Worm (Caenorhabditis elegans) whole organism, late embryonic: ENCODE results near the gene C27A2.7.

Experiments used
- C08G9.2 ChIP-seq: sonication (generic microtip); optimal IDR thresholded peaks from 2 replicates; lab custom pipeline; 2016; ENCODE audit warnings: mild to moderate bottlenecking, missing genetic modification characterization, moderate library complexity, missing compliant biosample characterization
- F13H6.1 ChIP-seq: sonication (generic microtip); optimal IDR thresholded peaks from 2 replicates; lab custom pipeline; 2016; ENCODE audit warnings: missing genetic modification characterization, missing compliant biosample characterization
- K02D7.2 ChIP-seq: sonication (generic microtip); optimal IDR thresholded peaks from 2 replicates; lab custom pipeline; 2017; ENCODE audit warnings: mild to moderate bottlenecking, missing genetic modification characterization, missing compliant biosample characterization
- ahr-1 ChIP-seq: sonication (generic microtip); optimal IDR thresholded peaks from 2 replicates; lab custom pipeline; 2016; ENCODE audit warnings: missing genetic modification characterization, missing compliant biosample characterization
- ceh-14 ChIP-seq: sonication (generic microtip); optimal IDR thresholded peaks from 2 replicates; lab custom pipeline; 2016; ENCODE audit warnings: missing genotype, missing genetic modification characterization, missing compliant biosample characterization
- ceh-19 ChIP-seq: fragments of 200-800 bp; sonication (Bioruptor generic); optimal IDR thresholded peaks from 2 replicates; lab custom pipeline; 2018; ENCODE audit warnings: mild to moderate bottlenecking, missing genetic modification characterization, missing compliant biosample characterization
- ceh-2 ChIP-seq: sonication (generic microtip); optimal IDR thresholded peaks from 2 replicates; lab custom pipeline; 2016; ENCODE audit warnings: missing genotype, missing genetic modification characterization, missing compliant biosample characterization
- ceh-22 ChIP-seq: sonication (generic microtip); optimal IDR thresholded peaks from 2 replicates; lab custom pipeline; 2017; ENCODE audit warnings: missing biosample characterization, missing genetic modification characterization
- ceh-24 ChIP-seq: sonication (generic microtip); optimal IDR thresholded peaks from 2 replicates; lab custom pipeline; 2016; ENCODE audit warnings: mild to moderate bottlenecking, missing genetic modification characterization, missing compliant biosample characterization
- ceh-30 ChIP-seq: fragments of 150-350 bp; optimal IDR thresholded peaks from 2 replicates; lab custom pipeline; 2014; ENCODE audit warnings: missing biosample characterization, missing genetic modification characterization
- ceh-31 ChIP-seq: sonication (generic microtip); optimal IDR thresholded peaks from 2 replicates; lab custom pipeline; 2016; ENCODE audit warnings: missing genetic modification characterization, missing compliant biosample characterization
- ceh-34 ChIP-seq: sonication (generic microtip); optimal IDR thresholded peaks from 2 replicates; lab custom pipeline; 2016; ENCODE audit warnings: mild to moderate bottlenecking, missing genetic modification characterization, missing compliant biosample characterization
- ceh-48 ChIP-seq: sonication (generic microtip); optimal IDR thresholded peaks from 2 replicates; lab custom pipeline; 2016; ENCODE audit warnings: missing genetic modification characterization, inconsistent platforms, missing compliant biosample characterization
- ceh-6 ChIP-seq: fragments of 200-800 bp; sonication (Bioruptor generic); optimal IDR thresholded peaks from 2 replicates; lab custom pipeline; 2018; ENCODE audit warnings: mild to moderate bottlenecking, missing genetic modification characterization, missing compliant biosample characterization
- dve-1 ChIP-seq: sonication (generic microtip); optimal IDR thresholded peaks from 2 replicates; lab custom pipeline; 2017; ENCODE audit warnings: antibody characterized with exemption, mild to moderate bottlenecking, missing genetic modification characterization, missing compliant biosample characterization
- elt-2 ChIP-seq: sonication (generic microtip); optimal IDR thresholded peaks from 2 replicates; lab custom pipeline; 2016; ENCODE audit warnings: missing genetic modification reagents, missing genetic modification characterization, missing compliant biosample characterization
- ets-4 ChIP-seq: sonication (generic microtip); optimal IDR thresholded peaks from 2 replicates; lab custom pipeline; 2016; ENCODE audit warnings: missing genetic modification characterization, missing compliant biosample characterization
- eyg-1 ChIP-seq: sonication (generic microtip); optimal IDR thresholded peaks from 2 replicates; lab custom pipeline; 2016; ENCODE audit warnings: missing genotype, missing genetic modification characterization, missing compliant biosample characterization
- fax-1 ChIP-seq: sonication (generic microtip); optimal IDR thresholded peaks from 2 replicates; lab custom pipeline; 2016; ENCODE audit warnings: missing genotype, missing genetic modification characterization, missing compliant biosample characterization
- fkh-10 ChIP-seq: fragments of 150-350 bp; optimal IDR thresholded peaks from 2 replicates; lab custom pipeline; 2014; ENCODE audit warnings: missing biosample characterization, missing genetic modification reagents, missing genetic modification characterization
- hlh-13 ChIP-seq: fragments of 200-800 bp; sonication (Bioruptor generic); optimal IDR thresholded peaks from 2 replicates; lab custom pipeline; 2018; ENCODE audit warnings: mild to moderate bottlenecking, missing genetic modification characterization, missing compliant biosample characterization
- hlh-15 ChIP-seq: sonication (generic microtip); optimal IDR thresholded peaks from 2 replicates; lab custom pipeline; 2016; ENCODE audit warnings: missing genetic modification characterization, missing compliant biosample characterization
- hlh-6 ChIP-seq: sonication (generic microtip); optimal IDR thresholded peaks from 2 replicates; lab custom pipeline; 2016; ENCODE audit warnings: missing genotype, missing genetic modification characterization, missing compliant biosample characterization
- hlh-8 ChIP-seq: sonication (generic microtip); optimal IDR thresholded peaks from 2 replicates; lab custom pipeline; 2016; ENCODE audit warnings: missing genotype, missing genetic modification characterization, missing compliant biosample characterization
- lim-6 ChIP-seq: sonication (generic microtip); optimal IDR thresholded peaks from 2 replicates; lab custom pipeline; 2016; ENCODE audit warnings: missing genetic modification characterization, missing compliant biosample characterization
- lin-11 ChIP-seq: fragments of 200-800 bp; sonication (Bioruptor generic); optimal IDR thresholded peaks from 2 replicates; lab custom pipeline; 2018; ENCODE audit warnings: mild to moderate bottlenecking, missing genetic modification characterization, missing compliant biosample characterization
- madf-2 ChIP-seq: sonication (generic microtip); optimal IDR thresholded peaks from 2 replicates; lab custom pipeline; 2017; ENCODE audit warnings: missing genetic modification characterization, missing compliant biosample characterization
- nfya-1 ChIP-seq: sonication (generic microtip); optimal IDR thresholded peaks from 2 replicates; lab custom pipeline; 2017; ENCODE audit warnings: missing genetic modification characterization, mild to moderate bottlenecking, missing compliant biosample characterization, antibody characterized with exemption, moderate library complexity
- nhr-11 ChIP-seq: fragments of 150-350 bp; optimal IDR thresholded peaks from 2 replicates; lab custom pipeline; 2014; ENCODE audit warnings: missing biosample characterization, missing genetic modification characterization
- odd-2 ChIP-seq: sonication (generic microtip); optimal IDR thresholded peaks from 2 replicates; lab custom pipeline; 2017; ENCODE audit warnings: antibody characterized with exemption, mild to moderate bottlenecking, missing genetic modification characterization, missing compliant biosample characterization
- pag-3 ChIP-seq: sonication (generic microtip); optimal IDR thresholded peaks from 2 replicates; lab custom pipeline; 2016; ENCODE audit warnings: missing compliant biosample characterization, missing genetic modification characterization, borderline replicate concordance
- pax-1 ChIP-seq: fragments of 150-350 bp; optimal IDR thresholded peaks from 2 replicates; lab custom pipeline; 2014; ENCODE audit warnings: missing biosample characterization, missing genetic modification characterization
- pqm-1 ChIP-seq: sonication (generic microtip); optimal IDR thresholded peaks from 2 replicates; lab custom pipeline; 2016; ENCODE audit warnings: missing genetic modification characterization, missing compliant biosample characterization
- pros-1 ChIP-seq: fragments of 150-350 bp; optimal IDR thresholded peaks from 2 replicates; lab custom pipeline; 2014; ENCODE audit warnings: missing biosample characterization, missing genetic modification reagents, missing genetic modification characterization
- ref-2 ChIP-seq: sonication (generic microtip); optimal IDR thresholded peaks from 2 replicates; lab custom pipeline; 2016; ENCODE audit warnings: missing genetic modification characterization, missing compliant biosample characterization
- rnt-1 ChIP-seq: sonication (generic microtip); optimal IDR thresholded peaks from 2 replicates; lab custom pipeline; 2016; ENCODE audit warnings: missing genetic modification characterization, missing compliant biosample characterization
- sox-2 ChIP-seq: fragments of 200-800 bp; sonication (Bioruptor generic); IDR thresholded peaks from 2 replicates; pipeline ENCODE4 v1.3.6; 2022; ENCODE audit warnings: missing genetic modification reagents, missing genetic modification characterization, missing compliant biosample characterization
- sox-4 ChIP-seq: sonication (generic microtip); optimal IDR thresholded peaks from 2 replicates; lab custom pipeline; 2017; ENCODE audit warnings: mild to moderate bottlenecking, missing genetic modification characterization, inconsistent platforms, missing compliant biosample characterization
- tbx-2 ChIP-seq: sonication (generic microtip); optimal IDR thresholded peaks from 2 replicates; lab custom pipeline; 2016; ENCODE audit warnings: missing genetic modification characterization, missing compliant biosample characterization
- tbx-7 ChIP-seq: sonication (generic microtip); optimal IDR thresholded peaks from 2 replicates; lab custom pipeline; 2016; ENCODE audit warnings: missing genotype, missing genetic modification characterization, missing compliant biosample characterization
- unc-42 ChIP-seq: sonication (generic microtip); optimal IDR thresholded peaks from 2 replicates; lab custom pipeline; 2016; ENCODE audit warnings: missing genotype, missing genetic modification characterization, missing compliant biosample characterization
- unc-86 ChIP-seq: sonication (generic microtip); optimal IDR thresholded peaks from 2 replicates; lab custom pipeline; 2016; ENCODE audit warnings: missing genetic modification characterization, missing compliant biosample characterization
- zip-5 ChIP-seq: sonication (generic microtip); optimal IDR thresholded peaks from 2 replicates; lab custom pipeline; 2016; ENCODE audit warnings: missing genetic modification characterization, missing compliant biosample characterization
- ztf-16 ChIP-seq: sonication (generic microtip); optimal IDR thresholded peaks from 2 replicates; lab custom pipeline; 2017; ENCODE audit warnings: missing genetic modification characterization, missing compliant biosample characterization

The C27A2.7 gene

DNA sequence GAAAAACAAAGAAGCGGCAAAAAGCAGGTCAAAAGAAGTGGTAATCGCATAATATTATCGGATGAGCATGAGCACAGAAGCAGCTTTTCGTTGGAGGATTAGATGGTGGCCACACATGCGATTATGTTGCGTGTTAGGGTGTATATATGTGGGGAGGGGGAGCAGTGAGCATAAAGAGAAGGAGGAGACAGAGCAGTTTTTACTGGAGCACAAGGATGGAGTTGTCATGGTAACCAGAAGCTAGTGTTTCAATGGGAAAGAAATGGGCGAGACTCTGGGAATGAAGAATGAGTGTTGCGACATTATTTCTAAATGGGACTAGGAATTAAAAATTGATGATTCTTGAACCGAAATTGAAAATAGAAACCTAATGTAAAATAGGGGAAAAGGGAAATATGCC, 3.2 kb downstream of the C27A2.7 start, which contains the start of gene C27A2.8:
Gene C27A2.8, minus strand, starts transcription at position 117 of the 400 bp plus-strand sequence.
- TF ChIP-seq hlh-13 (GFP tag; lab: Kevin White, UChicago) (no peak), pax-1 (tag; lab: Kevin White, UChicago) (no peak), ceh-31 (tag; lab: Kevin White, UChicago) (no peak), hlh-6 (no peak)

DNA sequence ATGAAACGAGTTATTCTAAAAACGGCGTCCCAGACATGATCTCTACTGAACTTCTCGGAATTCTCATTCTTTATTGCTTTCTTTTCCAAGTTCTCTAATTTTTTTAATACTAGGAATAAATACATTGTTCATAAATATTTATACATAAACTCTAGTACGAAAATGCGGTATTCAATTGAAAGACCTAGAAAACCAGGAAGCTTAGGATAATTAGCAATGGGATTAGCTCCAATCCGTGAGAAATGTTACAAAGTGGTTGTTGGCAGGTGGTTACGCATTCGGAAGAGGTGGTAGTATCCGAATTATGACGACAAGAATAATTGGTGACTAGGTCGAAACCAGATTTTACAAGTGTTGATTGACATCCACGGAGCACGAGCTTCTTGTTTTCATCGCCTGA, 4.2 kb downstream of the C27A2.7 start:
- TF ChIP-seq sox-2 (GFP tag; lab: Robert Waterston, UW) (no peak), lin-11 (tag; lab: Kevin White, UChicago) (no peak), ahr-1 (tag; lab: Kevin White, UChicago) (no peak), ceh-19 (GFP tag; lab: Kevin White, UChicago) (no peak), K02D7.2 (tag; lab: Kevin White, UChicago) (no peak), pag-3 (tag; lab: Kevin White, UChicago) (no peak), tbx-2 (tag; lab: Kevin White, UChicago) (no peak), ceh-6 (GFP tag; lab: Kevin White, UChicago) (no peak), fkh-10 (GFP tag; lab: Kevin White, UChicago) (no peak)

DNA sequence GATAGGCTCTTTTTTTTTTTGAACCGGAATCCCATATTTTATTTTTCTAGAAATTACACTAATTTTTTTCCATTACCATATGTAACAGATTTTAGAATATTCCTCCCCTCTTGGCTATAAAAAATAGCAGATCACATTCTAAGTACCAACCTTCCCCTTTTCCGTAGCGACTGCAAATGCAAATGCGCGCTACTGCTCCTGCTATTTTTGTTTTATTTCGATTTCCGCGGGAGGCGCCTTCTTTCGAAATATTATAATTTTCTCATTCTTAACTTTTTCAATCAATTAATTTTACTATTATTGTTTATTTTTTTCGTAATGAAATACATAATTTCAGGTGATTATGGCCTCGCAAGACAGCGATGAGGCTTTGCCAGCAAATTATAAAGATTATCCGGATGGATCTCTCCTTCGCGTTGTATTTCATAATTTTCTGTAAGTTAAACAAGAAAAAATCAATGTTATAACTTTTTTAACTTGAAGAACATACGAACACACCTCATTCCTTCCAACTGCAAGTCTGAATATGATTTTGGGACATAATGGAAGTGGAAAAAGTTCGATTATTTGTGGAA, 9.3 kb downstream of the C27A2.7 start, which contains the start of gene smc-5:
Gene smc-5, plus strand, starts transcription at position 332 of the 575 bp plus-strand sequence.
- TF ChIP-seq ceh-22, result no peak
- TF ChIP-seq lim-6 (tag; lab: Kevin White, UChicago), result peak; percentile 25
- peak; percentile 57 for TF ChIP-seq ets-4
- no peak for TF ChIP-seq pros-1 (tag; lab: Kevin White, UChicago)
- peak; percentile 52 for TF ChIP-seq ceh-14 (tag; lab: Kevin White, UChicago)
- peak; percentile 58 for TF ChIP-seq fax-1 (tag; lab: Kevin White, UChicago)
- TF ChIP-seq sox-4 (tag; lab: Kevin White, UChicago), result no peak
- TF ChIP-seq pqm-1 (tag; lab: Kevin White, UChicago), result peak; percentile 23
- no peak for TF ChIP-seq elt-2 (tag; lab: Kevin White, UChicago)
- TF ChIP-seq tbx-7 (tag; lab: Kevin White, UChicago), result peak; percentile 43
- TF ChIP-seq dve-1, result no peak
- TF ChIP-seq sox-2 (GFP tag; lab: Robert Waterston, UW), result no peak
- TF ChIP-seq unc-86 (tag; lab: Kevin White, UChicago), result no peak
- no peak for TF ChIP-seq nhr-11
- TF ChIP-seq nfya-1 (tag; lab: Kevin White, UChicago), result peak; percentile 38
- TF ChIP-seq ref-2 (tag; lab: Kevin White, UChicago), result no peak
- peak; percentile 52 for TF ChIP-seq rnt-1
- TF ChIP-seq odd-2 (tag; lab: Kevin White, UChicago), result no peak
- peak; percentile 16 for TF ChIP-seq pax-1 (tag; lab: Kevin White, UChicago)
- peak; percentile 91 for TF ChIP-seq ceh-31 (tag; lab: Kevin White, UChicago)
- peak; percentile 43 for TF ChIP-seq zip-5
- TF ChIP-seq madf-2 (tag; lab: Kevin White, UChicago), result no peak
- peak; percentile 14 for TF ChIP-seq ztf-16 (tag; lab: Kevin White, UChicago)
- TF ChIP-seq C08G9.2 (tag; lab: Kevin White, UChicago), result peak; percentile 63
- TF ChIP-seq ceh-48 (tag; lab: Kevin White, UChicago), result no peak
- no peak for TF ChIP-seq hlh-15
- TF ChIP-seq ceh-30 (tag; lab: Kevin White, UChicago), result no peak
- peak; percentile 56 for TF ChIP-seq unc-42 (tag; lab: Kevin White, UChicago)
- peak; percentile 36 for TF ChIP-seq F13H6.1 (tag; lab: Kevin White, UChicago)
- no peak for TF ChIP-seq ceh-24 (tag; lab: Kevin White, UChicago)
- peak; percentile 68 for TF ChIP-seq ceh-34 (tag; lab: Kevin White, UChicago)
- peak; percentile 13 for TF ChIP-seq hlh-8 (tag; lab: Kevin White, UChicago)
- no peak for TF ChIP-seq eyg-1 (tag; lab: Kevin White, UChicago)
- TF ChIP-seq tbx-2 (tag; lab: Kevin White, UChicago), result peak; percentile 73
- TF ChIP-seq ceh-6 (GFP tag; lab: Kevin White, UChicago), result no peak
- TF ChIP-seq ceh-2, result peak; percentile 69
